Worm (Caenorhabditis elegans): ENCODE data around the gene F37C4.4.
"Not testable (repeated sequence)": the region's sequence is repeated elsewhere in the genome, so short reads cannot be mapped to it uniquely, and the experiment has no call there.

F37C4.4 gene

DNA sequence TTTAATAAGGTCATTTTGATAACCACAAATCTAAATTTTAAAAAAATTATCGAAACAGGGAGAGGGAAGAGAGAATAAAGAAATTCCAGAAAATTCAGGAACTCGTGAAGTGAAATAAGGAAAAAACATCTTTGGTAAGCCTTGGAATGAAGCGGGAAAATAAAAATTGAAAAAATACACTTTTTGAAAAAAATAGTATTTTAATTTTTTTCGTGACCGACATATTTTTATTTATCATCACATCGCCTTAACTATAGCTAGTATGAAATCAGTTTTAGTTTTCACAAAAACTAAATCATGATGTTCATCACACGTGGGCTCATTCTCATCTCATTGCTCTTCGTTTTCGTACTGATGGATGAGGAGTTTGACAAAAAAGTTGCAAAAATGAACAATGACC is 42.0 kb downstream of the F37C4.4 start, which contains the start of gene F56D6.13:
F56D6.13 (plus strand) TSS at position 301 of the 400 bp plus-strand sequence.
- TF ChIP-seq isw-1 (GFP tag; IDR thresholded peaks at IDR 0.05) (no peak), fos-1 (tag; optimal IDR thresholded peaks at IDR 0.05) (no peak), C34B4.2 (tag; optimal IDR thresholded peaks at IDR 0.05) (no peak), C04F5.9 (tag; optimal IDR thresholded peaks at IDR 0.05) (no peak), rnt-1 (tag; optimal IDR thresholded peaks at IDR 0.05) (no peak), pag-3 (tag; optimal IDR thresholded peaks at IDR 0.05; ENCODE audit: borderline replicate concordance, insufficient read depth) (no peak), unc-86 (tag; optimal IDR thresholded peaks at IDR 0.05) (no peak), hlh-4 (tag; optimal IDR thresholded peaks at IDR 0.05) (no peak), blmp-1 (tag; optimal IDR thresholded peaks at IDR 0.05) (no peak), tbx-2 (tag; optimal IDR thresholded peaks at IDR 0.05) (no peak), irx-1 (tag; optimal IDR thresholded peaks at IDR 0.05) (no peak), alr-1 (tag; optimal IDR thresholded peaks at IDR 0.05; ENCODE audit: borderline replicate concordance) (no peak)

- not testable (repeated sequence) for TF ChIP-seq Y116A8C.19 (tag; optimal IDR thresholded peaks at IDR 0.05; ENCODE audit: borderline replicate concordance); hlh-4 (tag; optimal IDR thresholded peaks at IDR 0.05); ceh-88 (GFP tag; IDR thresholded peaks at IDR 0.05)
Observed at ce11 chrIV:3911848-3912247, 44.7 kb downstream of the F37C4.4 start, which contains the start of gene F56D6.18. F56D6.18 (minus strand) TSS chrIV:3911948.

DNA sequence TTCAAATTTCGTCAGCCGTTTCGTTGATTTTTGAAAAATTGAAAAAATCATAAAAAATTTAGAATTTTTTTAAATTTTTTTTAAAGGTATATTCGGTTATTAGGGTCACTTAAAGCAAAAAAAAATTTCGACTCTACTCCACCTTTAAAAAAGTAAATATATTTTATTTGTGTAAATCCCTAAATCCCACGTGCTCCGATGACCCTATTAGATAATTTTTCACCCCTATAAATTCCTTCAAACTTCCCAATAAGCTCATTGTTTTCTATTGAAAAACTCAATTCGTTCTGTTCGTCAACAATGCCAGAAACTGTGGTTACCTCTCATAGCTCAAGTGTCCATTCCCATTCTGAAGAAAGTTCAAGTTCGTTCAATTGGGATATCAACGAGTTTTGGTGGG is 45.5 kb downstream of the F37C4.4 start, which contains the start of gene F56D6.20:
F56D6.20 (plus strand) TSS at position 301 of the 400 bp plus-strand sequence.
- TF ChIP-seq isw-1 (GFP tag; IDR thresholded peaks at IDR 0.05) (no peak), mef-2 (tag; optimal IDR thresholded peaks at IDR 0.05) (no peak), lir-3 (tag; optimal IDR thresholded peaks at IDR 0.05; ENCODE audit: poor library complexity) (no peak), nhr-71 (tag; optimal IDR thresholded peaks at IDR 0.05) (no peak), vab-15 (tag; optimal IDR thresholded peaks at IDR 0.05) (no peak), fos-1 (tag; optimal IDR thresholded peaks at IDR 0.05) (no peak), egl-27 (tag; optimal IDR thresholded peaks at IDR 0.05) (no peak), zag-1 (tag; optimal IDR thresholded peaks at IDR 0.05) (no peak), nhr-90 (tag; optimal IDR thresholded peaks at IDR 0.05; ENCODE audit: poor library complexity) (no peak), elt-3 (tag; optimal IDR thresholded peaks at IDR 0.05) (no peak)

DNA sequence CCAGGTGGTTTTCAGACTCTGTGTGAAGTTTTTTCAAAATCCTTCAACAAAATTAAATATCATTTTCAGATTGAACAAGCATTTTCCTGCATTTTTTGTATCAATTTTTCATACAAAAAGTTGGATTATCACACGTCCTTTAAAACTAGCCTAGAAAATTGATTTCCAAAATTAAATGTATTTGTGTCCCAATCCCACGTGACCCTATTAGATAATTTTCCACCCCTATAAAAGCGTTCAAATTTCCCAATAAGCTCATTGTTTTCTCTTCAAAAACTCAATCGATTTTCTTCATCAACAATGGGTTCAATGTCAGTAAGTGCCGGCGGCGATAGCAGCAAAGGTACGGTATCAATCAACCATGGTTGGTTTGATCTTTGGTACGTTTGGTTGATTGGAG is 47.4 kb downstream of the F37C4.4 start, which contains the start of gene F56D6.19:
F56D6.19 (plus strand) TSS at position 301 of the 400 bp plus-strand sequence.
- TF ChIP-seq efl-1 (optimal IDR thresholded peaks at IDR 0.05) = no peak
- peak in 1 of 2 experiments; percentile 64 for TF ChIP-seq efl-1 (GFP tag; optimal IDR thresholded peaks at IDR 0.05 in 1 of 2)
- no peak for TF ChIP-seq hpl-2 (GFP tag; optimal IDR thresholded peaks at IDR 0.05)

DNA sequence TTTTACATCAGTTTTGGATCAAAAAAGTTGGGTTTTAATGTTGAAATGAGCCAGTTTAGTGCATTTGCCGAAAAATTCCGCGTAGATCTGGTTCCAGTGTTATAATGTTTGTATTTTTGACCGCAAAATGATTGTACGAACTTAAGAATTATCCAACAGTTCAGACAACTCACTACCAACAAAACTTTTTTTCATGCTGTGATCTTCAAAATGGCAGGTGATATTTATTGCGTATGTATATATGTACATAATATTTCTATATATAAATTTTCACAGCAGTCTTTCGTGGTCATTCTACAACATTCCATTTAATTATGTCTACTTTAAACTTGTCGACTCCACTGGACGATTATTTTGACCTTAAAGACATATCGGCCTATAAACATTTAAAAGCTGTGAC is 48.2 kb downstream of the F37C4.4 start, which contains the start of gene srz-20:
srz-20 (plus strand) TSS at position 301 of the 400 bp plus-strand sequence.
- no peak for TF ChIP-seq nhr-47 (tag; optimal IDR thresholded peaks at IDR 0.05)

DNA sequence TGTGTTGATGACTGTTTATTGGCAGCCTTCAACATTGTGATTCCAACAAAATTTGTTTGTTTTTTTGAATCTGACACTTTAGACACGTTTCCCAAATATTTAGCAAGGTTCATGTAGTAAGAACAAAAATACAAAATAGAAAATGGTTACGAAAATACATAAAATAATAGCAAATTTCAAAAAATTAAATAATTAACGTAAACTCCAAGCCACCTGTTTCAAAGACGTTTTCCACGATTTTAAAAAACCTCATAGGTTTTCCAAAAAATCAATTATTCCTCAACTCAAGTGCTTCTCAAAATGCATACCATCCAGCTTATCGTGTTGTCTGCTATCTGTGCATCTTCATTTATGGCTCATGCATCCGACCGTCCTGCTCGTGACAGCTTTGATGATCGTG is 50.3 kb downstream of the F37C4.4 start, which contains the start of gene F56D6.14:
F56D6.14 (plus strand) TSS at position 301 of the 400 bp plus-strand sequence.
- TF ChIP-seq alr-1 (tag; optimal IDR thresholded peaks at IDR 0.05; ENCODE audit: borderline replicate concordance) (no peak), C34B4.2 (tag; optimal IDR thresholded peaks at IDR 0.05) (no peak)

- TF ChIP-seq xbp-1 (tag; optimal IDR thresholded peaks at IDR 0.05) (no peak), C04F5.9 (tag; optimal IDR thresholded peaks at IDR 0.05) (no peak), ets-5 (GFP tag; IDR thresholded peaks at IDR 0.05) (no peak), isw-1 (GFP tag; IDR thresholded peaks at IDR 0.05) (no peak), hpl-2 (GFP tag; optimal IDR thresholded peaks at IDR 0.05) (no peak), lin-35 (GFP tag; optimal IDR thresholded peaks at IDR 0.05) (no peak), fkh-8 (tag; optimal IDR thresholded peaks at IDR 0.05) (no peak), zag-1 (tag; optimal IDR thresholded peaks at IDR 0.05) (no peak)
Observed at ce11 chrIV:3918160-3918559, 51.1 kb downstream of the F37C4.4 start, which contains the start of gene F56D6.23. F56D6.23 (plus strand) TSS chrIV:3918460.

Data from whole organism, L1 larva.